Fruit fly (Drosophila melanogaster) whole organism, adult: Measurements from ENCODE around the gene CG1116.

ENCODE experiments used
- CG11617 ChIP-seq: fragments of 200-800 bp; sonication (Bioruptor generic); optimal IDR thresholded peaks from 2 replicates; lab custom pipeline; 2017; ENCODE audit warnings: mild to moderate bottlenecking, missing biosample characterization, missing genetic modification reagents, missing genetic modification characterization
- CG12768 ChIP-seq: fragments of 200-800 bp; sonication (Bioruptor generic); optimal IDR thresholded peaks from 2 replicates; lab custom pipeline; 2017; ENCODE audit warnings: missing biosample characterization, missing genetic modification characterization, mild to moderate bottlenecking, moderate library complexity, missing genetic modification reagents
- CG14711 ChIP-seq: fragments of 200-800 bp; sonication (Bioruptor generic); optimal IDR thresholded peaks from 2 replicates; lab custom pipeline; 2018; ENCODE audit warnings: missing biosample characterization, mild to moderate bottlenecking, missing genetic modification characterization, moderate library complexity
- CG1620 ChIP-seq: fragments of 200-800 bp; sonication (Bioruptor generic); optimal IDR thresholded peaks from 2 replicates; lab custom pipeline; 2016; ENCODE audit warnings: missing biosample characterization, missing genetic modification characterization
- CG33017 ChIP-seq: fragments of 200-800 bp; sonication (Bioruptor generic); optimal IDR thresholded peaks from 2 replicates; lab custom pipeline; 2018; ENCODE audit warnings: missing biosample characterization, mild to moderate bottlenecking, missing genetic modification characterization, moderate library complexity
- CG5204 ChIP-seq: fragments of 200-800 bp; sonication (Bioruptor generic); optimal IDR thresholded peaks from 2 replicates; lab custom pipeline; 2016; ENCODE audit warnings: missing biosample characterization, missing genetic modification characterization
- CG7045 ChIP-seq: fragments of 200-800 bp; sonication (Bioruptor generic); optimal IDR thresholded peaks from 2 replicates; lab custom pipeline; 2017; ENCODE audit warnings: missing biosample characterization, mild to moderate bottlenecking, missing genetic modification characterization
- CG7101 ChIP-seq: fragments of 200-800 bp; sonication (Bioruptor generic); optimal IDR thresholded peaks from 2 replicates; lab custom pipeline; 2018; ENCODE audit warnings: missing biosample characterization, mild to moderate bottlenecking, missing genetic modification characterization, moderate library complexity
- Clk ChIP-seq: fragments of 200-800 bp; sonication (Bioruptor generic); optimal IDR thresholded peaks from 2 replicates; lab custom pipeline; 2017; ENCODE audit warnings: missing biosample characterization, missing genetic modification characterization
- Crg-1 ChIP-seq: fragments of 200-800 bp; sonication (Bioruptor generic); optimal IDR thresholded peaks from 2 replicates; lab custom pipeline; 2016; ENCODE audit warnings: missing biosample characterization, missing genetic modification characterization
- Hr96 ChIP-seq: fragments of 200-800 bp; sonication (Bioruptor generic); optimal IDR thresholded peaks from 2 replicates; lab custom pipeline; 2016; ENCODE audit warnings: missing biosample characterization, missing genetic modification characterization
- Mnt ChIP-seq: fragments of 200-800 bp; sonication (Bioruptor generic); optimal IDR thresholded peaks from 2 replicates; lab custom pipeline; 2016; ENCODE audit warnings: missing biosample characterization, mild to moderate bottlenecking, missing genetic modification characterization
- bab1 ChIP-seq: fragments of 200-800 bp; sonication (Bioruptor generic); optimal IDR thresholded peaks from 3 replicates; lab custom pipeline; 2019; ENCODE audit warnings: missing biosample characterization, mild to moderate bottlenecking, missing genetic modification characterization, moderate library complexity
- cic ChIP-seq: fragments of 200-800 bp; sonication (Bioruptor generic); optimal IDR thresholded peaks from 2 replicates; lab custom pipeline; 2017; ENCODE audit warnings: missing biosample characterization, mild to moderate bottlenecking, missing genetic modification characterization, moderate library complexity
- cnc ChIP-seq, 2 experiments: fragments of >200 bp; optimal IDR thresholded peaks; 2 replicates each; lab custom pipeline; 2017
- kay ChIP-seq: fragments of 200-800 bp; sonication (Bioruptor generic); peaks from one replicate; lab custom pipeline; 2016; ENCODE audit warnings: missing biosample characterization, missing genetic modification characterization, borderline replicate concordance
- ovo ChIP-seq: fragments of 200-800 bp; sonication (Bioruptor generic); optimal IDR thresholded peaks from 2 replicates; lab custom pipeline; 2016; ENCODE audit warnings: missing biosample characterization, missing genetic modification characterization
- pad ChIP-seq: fragments of 200-800 bp; sonication (Bioruptor generic); optimal IDR thresholded peaks from 3 replicates; lab custom pipeline; 2017; ENCODE audit warnings: missing biosample characterization, missing genetic modification characterization, mild to moderate bottlenecking, moderate library complexity, missing genetic modification reagents
- tj ChIP-seq: fragments of 200-800 bp; sonication (Bioruptor generic); optimal IDR thresholded peaks from 3 replicates; lab custom pipeline; 2017; ENCODE audit warnings: missing biosample characterization, mild to moderate bottlenecking, missing genetic modification characterization, moderate library complexity
- toe ChIP-seq: fragments of 200-800 bp; sonication (Bioruptor generic); optimal IDR thresholded peaks from 2 replicates; lab custom pipeline; 2016; ENCODE audit warnings: missing biosample characterization, missing genetic modification characterization

CG1116 gene

DNA sequence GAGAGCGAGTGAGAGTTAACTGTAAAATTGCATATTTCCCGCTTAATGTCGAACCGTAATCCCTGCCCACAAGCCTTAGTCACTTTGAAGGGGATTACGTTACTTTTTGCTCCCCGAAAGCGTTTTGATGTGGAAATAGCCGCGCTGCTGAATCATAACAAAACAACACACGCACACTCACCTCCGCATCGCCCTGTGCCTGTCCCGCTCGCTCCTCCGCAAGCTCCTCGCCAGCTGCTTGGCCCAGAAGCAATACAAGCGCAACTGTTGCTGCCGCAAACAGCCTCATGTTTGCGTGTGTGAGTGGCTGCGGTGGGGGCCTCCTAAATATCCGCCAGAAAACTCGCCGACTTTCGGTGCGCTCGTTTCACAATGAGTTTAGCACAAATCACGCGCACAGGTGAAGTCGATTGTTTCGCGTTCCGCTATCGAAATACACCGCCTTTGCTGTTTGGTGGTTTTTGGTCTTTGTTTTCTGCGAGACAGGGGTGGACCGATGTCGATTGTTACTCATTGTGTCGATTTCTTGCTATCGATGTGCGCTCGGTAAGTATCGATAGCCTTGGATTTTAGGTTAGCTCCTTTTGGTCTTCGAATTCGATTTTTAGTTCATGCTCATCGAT, 31.9 kb downstream of the CG1116 start, which contains the start of gene CtsF:
Gene CtsF (minus strand): TSS at position 503 of the 623 bp plus-strand sequence.
- peak; percentile 82 for TF ChIP-seq bab1 (GFP tag; lab: Kevin White, UChicago)
- peak; percentile 48 for TF ChIP-seq CG33017
- no peak for TF ChIP-seq CG5204 (GFP tag; lab: Kevin White, UChicago)
- peak; percentile 76 for TF ChIP-seq pad
- peak; percentile 34 for TF ChIP-seq CG1620 (GFP tag; lab: Kevin White, UChicago)
- peak; percentile 73 for TF ChIP-seq Mnt (GFP tag; lab: Kevin White, UChicago)
- peak; percentile 52 for TF ChIP-seq tj (GFP tag; lab: Kevin White, UChicago)
- peak; percentile 75 for TF ChIP-seq cic (GFP tag; lab: Kevin White, UChicago)
- peak; percentile 46 for TF ChIP-seq CG11617 (GFP tag; lab: Kevin White, UChicago)
- no peak for TF ChIP-seq cnc (optimal IDR thresholded peaks at IDR 0.05; lab: Kevin White, UChicago)
- no peak for TF ChIP-seq Crg-1 (GFP tag; lab: Kevin White, UChicago)
- peak; percentile 8 for TF ChIP-seq CG7045 (GFP tag; lab: Kevin White, UChicago)
- TF ChIP-seq kay = no peak
- TF ChIP-seq CG7101 (tag; lab: Kevin White, UChicago) = peak; percentile 13
- no peak for TF ChIP-seq Clk (GFP tag; lab: Kevin White, UChicago)
- no peak for TF ChIP-seq CG14711 (tag; lab: Kevin White, UChicago)
- TF ChIP-seq Hr96 (GFP tag; lab: Kevin White, UChicago) = no peak
- peak; percentile 16 for TF ChIP-seq CG12768 (GFP tag; lab: Kevin White, UChicago)
- no peak for TF ChIP-seq toe (GFP tag; lab: Kevin White, UChicago)
- peak; percentile 56 for TF ChIP-seq ovo (GFP tag; lab: Kevin White, UChicago)

DNA sequence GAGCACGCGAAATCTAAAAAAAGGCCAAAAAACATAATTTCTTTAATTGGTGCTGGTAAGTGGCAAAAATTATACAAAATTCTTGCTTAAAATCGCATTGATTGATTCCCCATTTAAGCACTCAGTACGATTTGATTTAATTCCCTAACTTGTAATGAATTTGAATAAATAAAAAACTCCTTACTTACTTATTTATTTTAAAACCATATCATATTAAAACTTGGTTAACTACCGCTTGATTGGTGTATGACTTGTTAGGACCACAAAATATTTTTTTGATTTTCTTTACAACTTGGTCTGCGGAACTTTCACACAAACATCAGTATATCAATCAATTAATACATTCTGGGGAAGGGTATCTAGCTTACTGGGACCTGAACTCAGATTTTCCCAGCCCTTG, 33.4 kb downstream of the CG1116 start, which contains the start of gene CG1113:
Gene CG1113 (plus strand): TSS at position 301 of the 400 bp plus-strand sequence.
- TF ChIP-seq CG14711 (tag; lab: Kevin White, UChicago) (no peak), ovo (GFP tag; lab: Kevin White, UChicago) (no peak), CG7045 (GFP tag; lab: Kevin White, UChicago) (no peak), CG11617 (GFP tag; lab: Kevin White, UChicago) (no peak), pad (no peak), bab1 (GFP tag; lab: Kevin White, UChicago) (no peak), CG7101 (tag; lab: Kevin White, UChicago) (no peak), kay (no peak), CG33017 (no peak), tj (GFP tag; lab: Kevin White, UChicago) (no peak), cic (GFP tag; lab: Kevin White, UChicago) (no peak), CG1620 (GFP tag; lab: Kevin White, UChicago) (no peak)

DNA sequence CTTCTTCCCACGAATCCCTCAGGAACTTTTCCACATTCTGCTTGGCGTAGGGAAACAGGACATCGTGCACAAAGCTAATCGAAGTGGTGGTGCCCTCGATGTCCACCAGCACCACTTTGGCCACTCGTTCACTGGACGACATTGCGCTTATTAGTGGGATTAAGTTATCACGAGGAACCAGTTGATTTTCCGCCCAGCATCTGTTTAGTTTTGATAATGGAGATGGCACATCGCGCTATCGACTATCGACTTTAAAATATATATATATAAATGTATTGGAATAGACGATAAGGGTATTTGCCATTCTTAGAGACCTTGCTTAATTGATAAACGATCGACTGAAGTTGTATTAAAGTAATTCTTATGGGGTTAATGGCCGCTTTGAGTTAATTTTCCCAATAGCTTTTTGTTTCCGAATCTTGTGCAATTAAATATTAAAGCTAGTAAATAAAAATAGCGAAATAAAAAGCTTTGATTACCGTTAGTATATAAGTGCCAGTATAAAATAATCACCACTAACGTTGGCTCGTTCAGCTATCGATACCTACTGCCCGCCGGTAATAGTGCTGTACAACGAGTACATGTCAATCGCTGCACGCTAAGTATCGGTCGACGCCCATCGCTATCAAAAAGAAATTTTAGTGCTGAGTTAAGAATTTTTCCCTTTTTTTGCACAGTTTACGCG, 37.1 kb downstream of the CG1116 start, which contains the start of the genes Enoph and Hph:
Gene Enoph (minus strand): TSS at position 220 of the 685 bp plus-strand sequence.
Gene Hph (plus strand): TSS at position 576 of the 685 bp plus-strand sequence.
- TF ChIP-seq CG12768 (GFP tag; lab: Kevin White, UChicago) = peak; percentile 71
- peak; percentile 57 for TF ChIP-seq pad
- peak; percentile 79 for TF ChIP-seq CG33017
- peak; percentile 56 for TF ChIP-seq kay
- peak; percentile 67 for TF ChIP-seq Mnt (GFP tag; lab: Kevin White, UChicago)
- peak; percentile 75 for TF ChIP-seq Hr96 (GFP tag; lab: Kevin White, UChicago)
- peak; percentile 70 for TF ChIP-seq CG7101 (tag; lab: Kevin White, UChicago)
- peak; percentile 49 for TF ChIP-seq CG14711 (tag; lab: Kevin White, UChicago)
- peak; percentile 79 for TF ChIP-seq CG11617 (GFP tag; lab: Kevin White, UChicago)
- peak; percentile 70 for TF ChIP-seq Crg-1 (GFP tag; lab: Kevin White, UChicago)
- TF ChIP-seq tj (GFP tag; lab: Kevin White, UChicago) = peak; percentile 93
- TF ChIP-seq cic (GFP tag; lab: Kevin White, UChicago) = peak; percentile 33
- no peak for TF ChIP-seq CG5204 (GFP tag; lab: Kevin White, UChicago)
- peak; percentile 74 for TF ChIP-seq CG7045 (GFP tag; lab: Kevin White, UChicago)
- peak; percentile 75 for TF ChIP-seq ovo (GFP tag; lab: Kevin White, UChicago)
- peak; percentile 61 for TF ChIP-seq CG1620 (GFP tag; lab: Kevin White, UChicago)
- peak; percentile 61 for TF ChIP-seq Clk (GFP tag; lab: Kevin White, UChicago)
- peak; percentile 82 for TF ChIP-seq toe (GFP tag; lab: Kevin White, UChicago)
- no peak for TF ChIP-seq cnc (optimal IDR thresholded peaks at IDR 0.05; lab: Kevin White, UChicago)
- no peak for TF ChIP-seq bab1 (GFP tag; lab: Kevin White, UChicago)

DNA sequence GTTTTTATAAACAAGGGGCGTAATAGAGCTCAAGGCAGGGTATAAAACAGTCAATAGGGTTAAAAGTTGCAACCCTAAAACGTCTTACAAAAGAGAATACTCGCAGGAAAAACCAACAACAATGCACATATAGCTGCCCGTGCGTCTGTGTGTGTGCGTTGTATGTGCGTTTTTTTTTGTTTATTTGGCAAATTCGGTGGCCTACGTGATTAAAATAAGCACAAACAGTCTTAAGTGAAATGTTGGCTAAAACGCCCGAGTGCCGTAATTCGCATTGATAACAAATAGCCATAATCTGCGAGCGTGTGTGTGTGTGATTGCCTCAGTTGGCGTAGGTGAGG, 37.7 kb downstream of the CG1116 start:
- TF ChIP-seq kay (no peak), tj (GFP tag; lab: Kevin White, UChicago) (peak; percentile 85)

DNA sequence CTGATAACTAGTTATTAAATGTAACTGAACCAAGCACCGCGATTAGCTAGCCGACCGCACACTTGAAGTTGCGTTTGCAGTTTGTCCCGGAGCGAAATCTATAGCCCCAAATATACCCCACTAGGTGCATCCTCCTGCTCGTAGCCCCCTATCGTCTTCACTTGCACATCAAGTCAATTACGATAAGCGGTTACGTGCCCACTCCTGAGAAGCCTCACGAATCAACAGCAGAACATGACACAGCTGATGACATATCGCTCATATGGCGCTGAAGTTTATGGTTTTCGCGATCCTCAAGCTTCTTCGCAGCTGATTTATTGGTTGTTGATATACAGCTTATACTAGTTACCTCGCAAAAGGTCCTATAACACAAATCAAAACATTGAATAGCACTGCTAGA, 41.8 kb downstream of the CG1116 start:
- no peak for TF ChIP-seq Hr96 (GFP tag; lab: Kevin White, UChicago)
- peak; percentile 56 for TF ChIP-seq cic (GFP tag; lab: Kevin White, UChicago)
- peak; percentile 29 for TF ChIP-seq CG12768 (GFP tag; lab: Kevin White, UChicago)
- TF ChIP-seq CG33017 = peak; percentile 30
